Worm (Caenorhabditis elegans) whole organism, dauer: ENCODE measurements around the gene tps-2.

Experiments
- unc-62 ChIP-seq: sonication (generic microtip); optimal IDR thresholded peaks from 2 replicates; lab custom pipeline; 2017; ENCODE audit warnings: missing biosample characterization, missing genetic modification reagents, missing genetic modification characterization

Gene tps-2

DNA sequence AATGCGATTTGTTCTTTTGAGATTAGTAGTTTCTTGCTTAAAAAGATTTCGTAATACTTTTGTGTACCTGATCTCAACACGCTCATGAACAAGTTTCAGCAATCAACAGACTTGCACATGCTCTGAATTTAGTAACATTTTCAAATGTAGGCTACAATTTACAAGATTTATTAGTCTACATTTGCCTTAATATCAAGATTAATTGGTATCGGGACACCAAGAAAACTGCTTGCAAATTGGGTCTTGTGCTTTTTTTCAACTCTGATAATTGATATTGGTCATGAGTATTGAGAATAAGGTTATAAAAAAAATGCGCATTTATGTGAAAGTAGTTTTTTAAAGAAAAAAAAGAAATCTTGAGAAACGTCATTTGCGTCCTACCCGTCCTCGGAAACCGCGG is 8.1 kb upstream of the tps-2 start:
- TF ChIP-seq unc-62, result no peak

DNA sequence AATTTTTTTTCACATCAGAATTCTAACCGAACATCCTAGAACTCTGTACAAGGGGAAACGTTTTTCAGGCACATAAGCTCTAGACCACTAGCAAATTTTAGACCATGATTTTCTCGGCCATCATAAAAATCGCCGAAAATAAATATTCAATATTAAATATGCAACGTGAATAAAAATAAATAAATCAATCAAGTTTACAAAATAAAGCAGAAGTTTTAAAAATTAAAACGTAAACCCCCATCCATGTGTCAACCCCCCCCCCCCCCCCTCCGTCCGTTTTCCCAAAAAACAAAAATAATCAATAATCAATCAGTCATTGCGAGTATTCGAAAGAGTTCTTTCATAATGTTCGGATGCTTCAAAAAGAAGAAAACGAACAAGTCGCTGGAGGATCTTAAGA is 7.4 kb upstream of the tps-2 start, which contains the start of gene catp-4:
TSS of gene catp-4 (plus strand) at position 301 of the 400 bp plus-strand sequence.
- TF ChIP-seq unc-62, result no peak

DNA sequence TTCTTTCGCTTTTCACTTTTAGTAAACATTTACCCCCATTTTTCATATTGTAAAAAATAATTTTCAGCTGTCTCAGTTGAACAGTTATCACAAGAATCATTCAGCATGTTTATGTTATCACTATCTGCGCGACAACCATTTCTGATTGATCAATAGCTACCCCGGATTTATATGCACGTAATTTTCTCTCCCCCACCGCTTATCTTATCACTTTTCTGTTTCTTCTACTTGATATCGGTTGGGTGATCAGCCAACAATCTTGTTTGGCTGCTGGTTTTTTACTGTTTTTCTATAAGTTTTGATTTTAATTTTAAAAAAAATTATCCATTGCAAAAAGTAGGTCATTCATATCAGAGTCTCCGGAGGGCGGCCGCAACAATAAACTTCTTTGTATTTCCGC is 2.9 kb upstream of the tps-2 start:
- no peak for TF ChIP-seq unc-62

DNA sequence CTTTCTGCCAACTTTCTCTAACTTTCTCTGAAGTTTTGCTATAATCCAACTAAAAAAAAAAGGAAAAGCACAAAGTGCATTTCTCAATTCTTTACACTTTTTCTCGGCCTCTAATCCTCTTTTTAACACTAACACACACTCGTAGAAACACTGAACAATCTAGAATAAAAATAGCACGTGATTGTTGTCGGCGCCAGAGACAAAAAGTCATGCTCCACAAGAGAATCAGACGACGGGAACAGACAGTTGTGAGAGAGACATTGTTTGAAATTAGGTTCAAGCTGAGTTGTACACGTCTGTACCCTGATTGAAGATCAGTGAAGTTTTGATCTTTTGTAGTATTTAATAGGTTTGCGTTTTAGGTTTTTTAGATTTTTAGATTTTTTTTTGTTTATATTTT is 2.3 kb upstream of the tps-2 start:
- no peak for TF ChIP-seq unc-62

DNA sequence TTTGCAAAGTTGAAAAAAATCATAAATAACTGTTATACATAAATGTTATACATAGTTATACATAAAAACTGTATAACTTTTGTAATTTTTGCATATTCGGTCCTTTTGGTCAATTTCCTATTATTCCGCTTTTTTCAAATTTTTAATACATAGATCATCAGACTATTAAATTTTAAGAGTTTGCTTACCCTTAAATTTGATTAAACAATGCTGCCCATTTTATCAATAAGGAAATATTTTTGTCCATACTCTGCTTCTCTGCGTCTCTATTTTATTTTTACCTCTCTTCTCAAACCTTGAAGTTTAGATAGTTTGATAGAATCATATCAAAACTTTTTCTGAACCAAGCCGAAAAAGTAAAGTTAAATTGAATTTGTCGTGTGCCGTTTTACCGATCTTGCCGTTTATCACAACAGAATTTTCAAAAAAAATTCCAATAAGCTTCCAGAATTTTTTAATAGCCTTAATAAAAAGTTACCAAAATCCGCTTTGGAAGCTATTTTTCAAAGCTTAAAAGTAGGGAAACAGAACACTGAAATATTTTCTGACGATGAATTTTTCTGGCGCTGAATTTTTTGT is 1.3 kb upstream of the tps-2 start:
- TF ChIP-seq unc-62, result no peak

DNA sequence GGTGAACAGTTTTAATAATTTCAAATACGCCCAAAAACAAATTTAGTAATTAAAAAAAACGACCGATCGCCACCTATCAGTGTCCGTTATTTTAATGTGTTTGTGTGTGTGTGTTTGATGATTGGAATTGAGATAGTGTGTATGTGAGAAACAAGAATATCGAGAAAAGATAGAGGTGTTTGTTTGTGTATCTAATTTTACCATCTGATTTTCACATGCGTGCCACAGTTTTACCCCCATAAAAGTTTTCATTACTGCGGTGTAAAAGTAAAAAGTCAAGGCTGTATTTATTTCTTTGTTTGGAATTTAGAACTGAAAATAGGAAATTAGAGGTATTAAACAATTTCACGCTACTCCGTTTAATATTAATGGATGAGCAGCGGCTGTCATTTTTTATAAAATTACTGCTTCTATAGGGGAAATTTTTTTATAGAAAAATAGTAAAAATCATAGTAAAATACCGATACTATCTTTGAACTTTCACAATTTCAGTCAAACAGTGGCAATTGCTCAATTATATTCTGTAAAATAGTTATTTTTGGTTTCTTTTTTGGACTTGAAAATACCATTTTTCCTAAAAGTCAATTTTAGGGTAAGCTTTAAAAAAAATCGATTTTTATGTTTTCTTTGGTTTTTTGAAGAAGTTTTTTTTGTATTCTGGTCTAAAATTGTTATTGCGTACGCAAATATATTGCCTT is 620 bp upstream of the tps-2 start:
- TF ChIP-seq unc-62, result no peak

DNA sequence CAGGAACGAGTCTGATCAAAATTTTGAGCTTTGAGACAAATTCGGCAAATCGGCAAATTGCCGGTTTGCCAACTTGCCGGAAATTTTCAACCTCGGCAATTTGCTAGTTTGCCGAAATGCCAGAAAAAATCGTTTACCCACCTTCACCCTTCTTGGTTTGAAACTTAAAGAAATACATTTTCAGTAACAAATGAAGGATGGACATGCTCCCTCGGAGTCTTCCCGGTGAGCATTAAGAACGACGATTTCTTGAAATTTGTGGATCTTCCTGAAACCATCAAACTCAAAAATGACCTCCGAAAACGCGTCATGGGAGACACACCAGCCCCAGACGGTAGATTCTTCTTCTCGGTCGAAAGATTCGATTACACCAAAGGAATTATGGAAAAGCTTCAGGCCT is 2.0 kb downstream of the tps-2 start:
- TF ChIP-seq unc-62, result no peak

DNA sequence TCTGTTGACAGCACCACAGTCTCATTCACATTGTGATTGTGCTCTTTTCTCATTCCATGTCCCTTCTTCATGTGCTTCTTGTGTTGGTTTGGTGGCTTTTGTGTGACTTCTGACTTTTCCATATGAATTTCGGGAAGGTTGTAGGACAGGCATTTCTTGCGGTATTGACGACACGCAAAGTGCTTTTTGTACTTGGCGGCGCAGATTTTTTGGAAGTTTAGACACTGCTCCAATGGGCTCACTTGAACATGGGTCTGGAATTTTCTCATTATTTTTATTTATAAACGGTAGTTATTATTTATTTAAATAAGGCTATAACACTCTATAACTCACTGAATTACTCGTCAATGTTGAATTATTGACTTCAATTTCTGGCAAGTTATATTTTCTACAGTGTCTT is 3.6 kb downstream of the tps-2 start:
- TF ChIP-seq unc-62, result no peak

DNA sequence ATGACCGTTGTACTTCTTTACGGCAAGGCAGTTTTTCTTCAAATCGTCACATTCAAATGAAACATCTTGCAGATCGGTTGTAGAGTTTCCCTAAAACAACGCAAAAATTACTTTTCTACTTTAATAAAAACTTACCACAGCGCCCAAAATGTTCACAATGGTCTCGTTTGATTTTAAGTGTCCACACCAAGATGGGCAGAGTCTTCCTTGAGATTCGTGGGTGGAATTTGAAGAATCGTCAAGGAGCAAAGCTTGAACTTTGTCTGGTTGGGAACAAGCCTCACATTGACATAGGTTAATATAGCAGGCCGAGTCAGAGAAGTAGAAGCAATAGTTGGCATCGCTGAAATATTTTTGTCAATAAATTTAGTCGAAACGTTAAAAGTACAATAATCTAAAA is 4.3 kb downstream of the tps-2 start:
- TF ChIP-seq unc-62, result no peak

DNA sequence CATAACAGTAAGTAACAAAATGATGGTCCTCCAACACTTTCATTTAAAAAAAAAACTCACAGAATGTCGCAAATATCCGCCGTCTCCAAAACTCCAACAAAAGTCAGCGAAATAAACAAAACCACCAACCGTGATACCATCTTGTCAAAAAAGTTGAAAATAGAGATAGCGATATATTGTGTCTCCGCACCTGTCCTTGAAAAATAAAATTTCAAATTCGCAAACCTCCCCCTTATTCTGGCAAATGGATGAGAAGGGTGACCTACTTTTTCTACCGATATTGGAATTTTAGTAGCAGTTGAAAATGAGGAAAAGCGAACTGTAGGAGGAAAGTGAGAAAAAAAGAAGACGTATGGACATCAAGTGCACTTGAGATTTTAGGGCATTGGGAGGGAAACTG is 4.8 kb downstream of the tps-2 start, which contains the start of gene F19H8.2:
TSS of gene F19H8.2 (minus strand) at position 391 of the 400 bp plus-strand sequence.
- TF ChIP-seq unc-62, result no peak

DNA sequence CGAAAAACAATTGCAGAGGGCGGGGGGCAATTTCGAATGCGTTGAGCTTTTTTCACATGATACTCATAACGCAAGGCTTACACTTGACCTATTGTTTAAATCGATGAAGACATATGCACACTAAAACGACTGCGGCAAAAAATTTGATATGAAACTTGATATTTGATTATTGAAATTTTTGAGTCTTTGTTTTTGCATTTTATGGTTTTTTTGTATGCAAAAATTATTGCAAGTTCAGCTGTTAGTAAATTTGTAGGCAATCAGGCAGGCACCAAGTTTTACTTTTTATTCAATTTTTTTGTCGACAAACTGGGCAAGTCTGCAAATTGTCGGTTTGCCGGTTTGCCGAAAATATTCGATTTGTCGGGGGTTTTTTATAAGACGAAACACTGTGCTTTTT is 5.5 kb downstream of the tps-2 start, which contains the start of gene arl-3:
TSS of gene arl-3 (plus strand) at position 301 of the 400 bp plus-strand sequence.
- no peak for TF ChIP-seq unc-62

DNA sequence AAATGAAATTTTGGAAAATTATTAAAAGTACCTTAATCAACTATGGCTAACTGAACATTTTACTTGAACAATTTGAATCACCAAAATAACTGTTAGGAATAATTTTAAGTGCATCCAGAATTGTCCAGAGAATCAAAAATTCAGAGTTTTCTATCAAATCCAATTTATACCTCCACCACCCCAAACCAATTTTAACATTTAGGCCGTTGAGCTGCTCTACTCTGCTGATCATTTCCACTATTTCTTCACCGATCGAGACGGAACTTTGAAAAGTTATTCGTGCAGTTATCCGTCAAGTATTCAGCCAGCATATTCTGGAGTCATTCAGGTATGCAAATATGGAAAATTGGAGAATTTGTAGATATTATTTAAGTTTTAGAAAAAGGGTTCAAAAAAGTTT is 7.8 kb downstream of the tps-2 start:
- no peak for TF ChIP-seq unc-62

DNA sequence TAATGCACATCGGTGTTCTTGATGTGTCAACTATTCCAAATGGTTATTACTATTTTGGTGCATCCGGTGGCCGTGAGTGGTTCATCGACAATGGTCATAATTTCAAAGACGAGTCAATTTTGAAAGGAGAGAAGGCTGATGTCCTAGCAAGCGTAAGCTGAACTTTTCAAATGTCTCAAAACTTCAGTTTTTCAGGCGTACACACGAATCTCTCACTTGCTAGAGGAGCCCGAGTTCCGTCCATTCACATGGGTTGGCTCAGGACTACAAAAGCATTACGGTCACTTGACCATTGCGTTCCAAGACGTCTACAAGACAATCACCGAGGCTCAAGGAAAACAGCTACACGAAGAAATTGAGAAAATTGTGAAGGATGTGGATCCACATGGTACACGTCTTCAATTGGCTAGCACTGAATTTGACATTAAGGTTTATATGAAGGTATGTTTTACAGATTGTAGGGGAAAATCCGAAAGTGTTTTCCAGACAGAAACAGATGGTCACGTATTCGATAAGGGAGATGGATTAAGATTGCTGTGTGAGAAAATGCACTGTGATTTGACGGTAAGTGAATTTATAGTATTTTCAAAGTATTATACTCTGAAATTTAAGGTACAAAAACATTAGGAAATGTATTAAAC is 8.7 kb downstream of the tps-2 start:
- no peak for TF ChIP-seq unc-62

DNA sequence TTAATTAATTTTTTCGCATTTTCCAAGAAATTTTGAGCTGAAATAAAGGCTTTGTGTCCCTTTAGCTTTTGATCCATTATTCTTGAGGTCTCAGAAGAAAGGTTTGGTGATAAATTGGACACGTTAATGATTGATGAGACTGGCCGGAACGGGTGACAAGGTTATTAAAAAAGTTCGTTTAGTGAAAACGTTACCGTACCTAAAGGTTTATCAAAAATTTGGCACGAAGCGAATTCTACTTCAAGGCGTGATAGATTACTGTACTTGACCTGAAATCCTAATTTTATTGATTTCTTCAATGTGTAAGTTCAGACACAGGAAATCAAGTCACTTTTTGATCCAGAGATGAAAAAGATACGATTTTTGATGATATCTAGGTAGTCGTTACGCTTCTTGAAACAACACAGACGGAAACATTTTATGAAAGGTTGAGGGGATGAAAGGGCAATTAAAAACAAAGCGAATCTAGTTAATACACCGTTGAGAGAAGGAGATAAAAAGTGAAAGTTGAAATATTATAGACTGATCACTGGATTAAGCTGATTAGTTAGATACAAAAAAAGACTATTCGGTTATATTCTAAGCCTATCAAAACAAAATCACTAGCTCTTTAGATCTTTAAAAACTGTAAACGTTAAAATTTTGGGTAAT is 9.9 kb downstream of the tps-2 start:
- TF ChIP-seq unc-62, result no peak

DNA sequence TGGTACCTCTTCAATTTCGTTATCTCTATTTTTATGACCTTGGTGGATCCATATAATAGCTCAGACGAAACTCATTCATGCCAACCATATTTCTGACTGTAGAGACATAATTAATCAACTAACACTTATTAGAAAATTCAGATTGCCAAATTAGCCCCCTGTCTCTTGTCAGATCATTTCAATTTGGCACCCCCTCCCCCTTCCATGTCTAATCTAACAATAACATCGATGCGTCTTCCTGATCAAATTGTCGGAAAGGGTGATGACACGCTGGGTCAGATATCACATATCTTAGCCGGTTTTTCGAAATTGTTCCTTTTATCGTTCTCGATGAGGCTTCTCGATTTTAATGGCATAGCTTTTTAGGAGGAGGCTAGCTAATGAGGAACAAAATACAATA is 10.6 kb downstream of the tps-2 start:
- TF ChIP-seq unc-62, result no peak

DNA sequence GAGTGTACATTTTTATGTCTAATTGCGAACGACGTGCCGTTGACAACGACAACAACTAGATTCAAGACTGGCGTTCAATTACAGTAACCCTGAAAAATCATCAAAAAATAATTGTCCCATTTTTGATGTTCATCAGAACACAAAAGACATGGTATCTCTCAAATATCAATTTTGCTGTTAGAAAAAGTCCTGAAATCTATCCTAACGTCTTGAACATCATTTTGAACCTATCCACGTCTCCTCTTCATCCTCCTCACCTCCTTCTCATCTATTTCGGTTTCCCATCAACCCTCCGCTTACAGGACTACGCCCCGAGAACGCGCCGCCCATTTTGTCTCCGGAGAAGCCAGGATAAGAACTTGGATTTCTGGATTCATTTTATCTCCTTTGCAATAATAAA is 15.0 kb downstream of the tps-2 start, which contains the start of gene mltn-9:
TSS of gene mltn-9 (plus strand) at position 301 of the 400 bp plus-strand sequence.
- no peak for TF ChIP-seq unc-62

DNA sequence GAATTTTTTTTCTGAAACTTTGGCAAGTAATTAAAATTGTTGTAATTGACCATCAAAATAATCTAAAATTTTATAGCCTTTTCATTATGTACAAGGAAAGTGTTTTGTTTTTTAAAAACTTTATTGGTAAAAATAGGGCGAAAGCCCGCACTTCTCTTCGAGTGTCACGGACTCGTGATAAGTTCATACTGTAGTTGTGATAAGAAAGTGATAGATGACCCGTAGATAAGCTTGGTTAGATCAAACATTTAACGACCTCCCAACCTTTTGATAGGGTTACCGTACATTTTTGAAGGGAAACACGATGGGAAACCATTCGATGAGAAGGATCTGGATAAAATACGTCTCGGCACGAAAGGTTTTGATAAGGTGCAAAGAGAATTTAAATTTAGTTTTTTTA is 15.7 kb downstream of the tps-2 start:
- no peak for TF ChIP-seq unc-62
